Worm (Caenorhabditis elegans) whole organism, L4 larva: ENCODE data around the gene C03A3.3.

Source experiments
- F10B5.3 ChIP-seq: sonication (generic microtip); optimal IDR thresholded peaks from 2 replicates; lab custom pipeline; 2016; ENCODE audit warnings: mild to moderate bottlenecking, missing genetic modification characterization, missing compliant biosample characterization
- ama-1 ChIP-seq: fragments of 150-350 bp; optimal IDR thresholded peaks from 2 replicates; lab custom pipeline; 2014; ENCODE audit warnings: inconsistent platforms, mixed read lengths
- dmd-8 ChIP-seq: fragments of 200-800 bp; sonication (Bioruptor generic); IDR thresholded peaks from 2 replicates; pipeline ENCODE4 v1.3.6; 2022; ENCODE audit warnings: missing genetic modification characterization, missing compliant biosample characterization
- jun-1 ChIP-seq: fragments of 150-350 bp; optimal IDR thresholded peaks from 2 replicates; lab custom pipeline; 2014; ENCODE audit warnings: missing biosample characterization, missing genetic modification reagents, missing genetic modification characterization
- mep-1 ChIP-seq: fragments of 150-350 bp; sonication (generic microtip); optimal IDR thresholded peaks from 3 replicates; lab custom pipeline; 2014; ENCODE audit warnings: missing biosample characterization, missing genetic modification characterization
- pqm-1 ChIP-seq: sonication (generic microtip); optimal IDR thresholded peaks from 2 replicates; lab custom pipeline; 2017; ENCODE audit warnings: missing biosample characterization, missing genetic modification characterization
- unc-39 ChIP-seq: sonication (generic microtip); optimal IDR thresholded peaks from 2 replicates; lab custom pipeline; 2017; ENCODE audit warnings: missing biosample characterization, missing genetic modification characterization
- unc-62 ChIP-seq, 3 experiments: fragments of 150-350 bp in 1 of 3; sonication (generic microtip); optimal IDR thresholded peaks in 2 of 3; peaks in 1 of 3; 1 replicate in 1 of 3; 2 replicates in 2 of 3; lab custom pipeline; 2014 to 2017; ENCODE audit warnings: missing biosample characterization in 3 of 3, missing genetic modification characterization in 3 of 3, missing genetic modification reagents in 3 of 3, missing genotype in 1 of 3
- zag-1 ChIP-seq: fragments of 150-350 bp; optimal IDR thresholded peaks from 2 replicates; lab custom pipeline; 2014; ENCODE audit warnings: missing biosample characterization, missing genetic modification characterization

DNA sequence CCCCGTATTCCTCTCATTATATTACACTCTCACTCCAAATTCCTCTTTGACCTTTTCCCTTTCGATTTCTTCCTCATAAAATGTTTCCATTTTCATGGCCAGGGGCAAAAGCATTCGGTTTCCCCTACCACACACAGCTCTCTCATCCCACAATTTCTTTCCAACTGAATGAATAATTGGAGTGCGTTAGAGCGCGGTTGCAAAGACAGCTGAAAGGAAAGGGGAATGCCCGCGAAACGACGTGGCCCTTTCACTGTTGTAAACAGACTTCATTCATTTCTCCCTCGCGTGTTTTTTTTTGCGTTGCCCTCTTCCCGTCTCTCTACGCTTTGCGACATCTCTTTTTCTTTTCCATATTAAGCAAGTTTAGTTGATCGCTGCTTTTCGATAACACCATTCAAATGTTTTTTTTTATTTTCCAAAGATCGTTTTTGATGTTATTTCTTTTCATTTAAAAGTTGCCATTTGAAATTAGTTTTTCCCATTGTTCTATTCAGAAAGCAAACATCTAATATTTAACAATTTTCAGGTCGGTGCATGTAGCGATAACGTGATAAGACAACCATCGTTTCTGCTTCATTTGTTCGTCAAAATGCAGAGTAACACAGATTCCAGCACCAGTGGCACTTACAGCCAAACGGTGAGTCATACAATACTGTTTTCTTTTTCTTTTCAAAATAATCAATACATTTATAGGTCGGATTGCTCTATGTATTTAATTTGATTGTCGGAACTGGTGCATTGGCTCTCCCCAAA, 6.4 kb downstream of the C03A3.3 start, which contains the start of gene C03A3.2:
- TF ChIP-seq ama-1 (lab: Kevin White, UChicago), result no peak
- no peak for TF ChIP-seq unc-62 (GFP tag; optimal IDR thresholded peaks at IDR 0.05 in 1 of 2; lab: Kevin White, UChicago)
- no peak for TF ChIP-seq unc-62 (tag; optimal IDR thresholded peaks at IDR 0.05; lab: Kevin White, UChicago)
- no peak for TF ChIP-seq F10B5.3 (tag; lab: Kevin White, UChicago)
- TF ChIP-seq zag-1 (tag; lab: Kevin White, UChicago), result no peak
- no peak for TF ChIP-seq unc-39
- TF ChIP-seq pqm-1 (tag; lab: Kevin White, UChicago), result peak; percentile 72
- peak; percentile 83 for TF ChIP-seq mep-1 (tag; lab: Kevin White, UChicago)
- TF ChIP-seq dmd-8 (GFP tag; lab: Robert Waterston, UW), result no peak
- TF ChIP-seq jun-1, result no peak
